Worm (Caenorhabditis elegans): Measurements from ENCODE around the gene ifta-1.

DNA sequence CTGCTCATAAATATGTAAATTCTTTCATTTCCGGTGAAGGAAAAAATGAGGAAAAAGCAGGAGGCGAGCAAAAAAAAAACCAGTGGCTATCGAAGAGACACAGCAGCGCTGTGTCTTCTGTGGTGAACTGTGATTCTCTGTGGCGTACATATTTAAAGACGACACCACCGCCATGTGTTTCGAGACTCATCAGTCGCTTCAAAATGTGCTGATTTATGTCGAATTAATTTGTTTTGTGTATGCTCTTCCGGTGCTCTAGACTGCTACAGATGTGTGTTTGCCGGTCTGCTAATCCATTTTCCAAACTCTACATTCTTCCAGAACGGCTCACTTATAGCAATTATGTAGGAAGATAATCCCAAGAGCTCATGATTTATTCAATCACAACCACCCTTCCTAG lies 12.9 kb upstream of the ifta-1 start:
- no peak for TF ChIP-seq him-1 (tag; optimal IDR thresholded peaks at IDR 0.05)
- no peak for TF ChIP-seq W03F9.2 (tag; optimal IDR thresholded peaks at IDR 0.05)

Data from whole organism, L4/young adult.